Fruit fly (Drosophila melanogaster): ENCODE measurements around the gene CG42570.

CG42570 gene

DNA sequence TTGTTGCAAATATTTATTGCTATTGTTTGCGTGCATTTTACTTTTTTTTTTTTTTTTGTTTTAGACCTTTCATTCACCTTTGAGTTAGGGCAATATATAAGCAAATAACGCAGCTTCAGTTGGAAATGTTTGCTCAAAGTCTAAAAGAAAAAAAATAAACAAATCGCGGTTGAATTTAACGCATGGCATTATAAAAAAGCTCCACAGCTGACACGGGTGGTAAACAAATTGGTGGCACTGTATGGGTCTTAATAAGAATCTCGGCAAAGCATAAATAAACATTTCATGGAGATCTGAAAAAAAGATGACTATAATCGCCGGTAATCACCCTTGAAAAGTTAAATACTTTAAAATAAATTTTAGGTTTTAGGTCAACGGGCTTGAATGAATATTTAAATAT is 23.2 kb upstream of the CG42570 start:
- peak; percentile 2 for TF ChIP-seq noc (tag; optimal IDR thresholded peaks at IDR 0.05)

DNA sequence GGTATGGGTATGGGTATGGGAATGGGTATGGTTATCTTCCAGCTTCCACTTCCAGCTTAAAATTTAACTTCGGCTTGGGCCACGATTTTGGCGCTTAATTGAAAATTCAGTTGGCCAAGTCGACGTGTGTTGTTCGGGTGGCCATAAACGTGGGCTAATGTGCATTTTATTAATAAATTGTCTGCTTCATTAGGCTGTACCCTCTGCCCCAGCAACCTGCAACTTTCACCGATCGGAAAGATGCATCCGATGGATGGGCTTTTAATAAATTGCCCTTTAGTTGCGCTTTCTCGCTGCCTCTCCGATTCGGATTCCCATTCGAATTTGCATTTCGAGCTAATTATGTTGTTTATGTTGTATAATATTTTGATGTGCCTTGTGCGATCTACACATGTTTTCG is 22.4 kb upstream of the CG42570 start:
- TF ChIP-seq noc (tag; optimal IDR thresholded peaks at IDR 0.05): no peak

DNA sequence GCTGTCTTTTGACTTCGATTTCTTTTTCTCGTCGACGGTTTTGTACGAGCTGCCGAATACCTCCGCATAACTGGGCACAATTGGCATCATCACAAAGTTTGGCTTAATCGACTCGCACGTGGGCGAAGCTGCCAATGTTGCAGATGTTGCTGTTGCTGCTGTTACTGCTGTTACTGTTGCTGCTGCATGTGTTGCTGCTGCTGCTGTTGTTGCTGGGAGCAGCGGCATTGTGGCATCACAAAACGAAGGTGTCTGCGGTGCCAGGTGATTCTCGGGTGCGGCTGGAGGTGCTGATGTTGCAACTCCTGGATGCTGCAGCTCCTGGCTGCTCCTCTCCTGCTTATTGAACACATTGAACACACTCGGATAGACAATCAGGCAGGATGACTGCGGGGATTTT is 19.7 kb upstream of the CG42570 start:
- no peak for TF ChIP-seq noc (tag; optimal IDR thresholded peaks at IDR 0.05)

DNA sequence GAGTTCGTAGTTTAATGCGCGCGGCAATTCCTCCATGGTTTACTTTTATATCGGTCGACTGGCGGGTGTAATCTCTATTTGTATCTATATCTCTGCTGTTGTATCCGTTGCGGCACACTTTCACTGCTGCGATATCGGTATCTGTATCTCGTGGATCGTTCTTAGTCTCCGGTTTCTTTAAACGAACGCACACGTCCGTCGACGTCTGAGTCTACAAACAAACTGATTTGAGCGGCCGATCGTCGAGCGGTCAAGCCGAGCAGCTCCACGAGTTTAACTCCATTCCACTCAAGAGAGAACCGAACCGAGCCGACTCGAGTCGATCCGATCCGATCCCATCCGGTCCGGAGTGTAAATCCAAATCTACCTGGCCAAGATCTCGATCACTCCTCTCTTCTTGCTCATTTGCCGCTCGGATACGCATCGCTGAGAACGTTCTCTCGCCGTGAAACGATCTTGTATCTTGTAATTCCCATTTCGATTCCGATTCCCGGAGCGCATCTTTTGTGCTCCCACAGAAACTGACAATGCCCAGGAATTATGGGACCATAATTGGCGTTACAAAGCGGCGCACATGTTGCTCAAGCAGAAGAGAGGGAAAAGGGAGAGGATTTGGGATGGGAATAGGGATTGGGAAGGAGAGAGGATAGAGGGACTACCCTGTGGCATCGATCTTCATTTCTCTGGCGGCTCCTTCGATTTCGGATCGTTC is 17.8 kb upstream of the CG42570 start, which contains the start of gene comm2:
TSS of gene comm2 (minus strand) at position 225 of the 712 bp plus-strand sequence.
- TF ChIP-seq noc (tag; optimal IDR thresholded peaks at IDR 0.05): no peak

DNA sequence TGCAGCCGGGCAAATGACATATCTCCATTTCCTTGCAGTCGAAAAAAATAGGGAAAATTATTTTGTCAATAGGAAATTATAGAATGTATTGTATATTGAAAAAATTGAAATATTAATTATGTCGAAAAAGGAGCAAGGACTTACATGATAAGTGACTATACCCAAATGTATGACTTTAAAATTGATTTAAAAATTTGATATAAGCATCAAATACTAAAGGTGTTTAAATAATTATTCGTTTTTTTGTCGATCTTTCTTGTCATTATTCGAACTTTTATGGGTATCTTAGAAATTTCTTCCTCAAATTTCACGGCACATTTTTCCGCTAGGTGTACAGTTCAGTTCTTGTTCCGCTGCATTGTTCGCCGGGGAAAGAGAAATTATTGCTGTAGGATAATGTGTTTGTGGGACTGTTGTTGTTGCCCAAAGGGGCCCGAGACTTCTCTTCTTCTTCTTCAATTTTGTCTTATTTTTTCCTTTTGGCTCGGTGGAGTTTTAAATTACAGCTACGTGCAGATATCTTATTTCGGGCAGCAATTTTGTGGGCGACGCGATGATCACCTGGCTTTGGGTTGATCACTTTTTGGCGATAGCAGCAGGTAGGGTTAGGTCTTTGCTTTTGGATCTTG is 17.2 kb upstream of the CG42570 start:
- TF ChIP-seq noc (tag; optimal IDR thresholded peaks at IDR 0.05): no peak

DNA sequence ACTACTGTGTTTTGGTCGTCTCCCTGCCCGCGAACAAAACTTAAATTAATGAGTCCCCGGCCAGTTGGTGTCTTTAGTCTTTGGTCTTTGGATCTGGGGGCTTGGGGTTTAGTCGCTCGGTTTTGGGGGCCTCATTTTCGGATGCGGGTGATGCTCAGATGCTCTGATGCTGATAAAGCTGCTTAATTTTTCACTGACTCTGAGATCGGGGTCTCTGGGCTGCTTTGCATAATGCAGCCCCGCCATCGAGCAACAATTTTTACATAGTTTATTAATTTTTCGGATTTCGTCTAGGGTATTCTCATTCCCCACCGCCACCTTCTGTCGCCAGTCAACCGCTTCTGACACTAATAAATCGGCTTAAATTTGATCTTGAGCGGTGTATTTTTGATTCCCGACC is 15.4 kb upstream of the CG42570 start:
- TF ChIP-seq noc (tag; optimal IDR thresholded peaks at IDR 0.05): no peak

DNA sequence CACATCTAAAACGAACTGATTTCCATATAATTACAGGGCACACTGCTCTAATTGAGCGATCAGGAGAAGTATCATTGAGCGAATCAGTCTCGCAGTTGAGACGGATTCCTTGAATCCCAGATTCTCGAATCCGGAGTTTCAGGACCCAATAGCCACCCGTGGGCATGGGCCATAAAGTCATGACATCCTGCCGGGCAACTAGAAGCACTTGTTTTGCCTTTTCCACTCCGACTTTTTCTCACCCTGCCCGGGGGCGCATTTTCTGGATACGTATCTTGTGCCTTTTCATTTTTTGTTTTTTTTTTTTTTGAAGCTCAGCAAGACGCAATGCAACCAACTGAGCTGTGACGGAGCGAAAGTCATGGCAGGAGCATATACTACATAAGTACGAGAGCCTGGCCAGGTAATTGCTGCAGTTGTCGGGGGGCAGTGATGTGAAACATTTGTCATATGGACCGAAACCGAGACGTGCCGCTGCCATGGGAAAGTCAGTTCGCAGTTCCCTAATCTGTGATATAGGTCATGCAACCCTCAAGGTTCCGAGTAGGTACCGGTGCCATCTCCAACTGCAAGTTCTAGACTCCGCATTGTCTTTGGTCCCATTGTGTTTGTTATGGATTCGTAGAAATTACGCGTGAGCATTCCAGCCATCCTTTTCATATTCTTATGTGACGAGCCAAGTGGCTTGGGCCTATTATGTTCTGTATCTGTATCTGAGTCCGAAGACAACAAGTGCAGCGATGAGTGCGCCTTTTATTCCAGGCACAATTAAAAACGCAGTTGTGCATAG is 14.1 kb upstream of the CG42570 start:
- no peak for TF ChIP-seq noc (tag; optimal IDR thresholded peaks at IDR 0.05)

DNA sequence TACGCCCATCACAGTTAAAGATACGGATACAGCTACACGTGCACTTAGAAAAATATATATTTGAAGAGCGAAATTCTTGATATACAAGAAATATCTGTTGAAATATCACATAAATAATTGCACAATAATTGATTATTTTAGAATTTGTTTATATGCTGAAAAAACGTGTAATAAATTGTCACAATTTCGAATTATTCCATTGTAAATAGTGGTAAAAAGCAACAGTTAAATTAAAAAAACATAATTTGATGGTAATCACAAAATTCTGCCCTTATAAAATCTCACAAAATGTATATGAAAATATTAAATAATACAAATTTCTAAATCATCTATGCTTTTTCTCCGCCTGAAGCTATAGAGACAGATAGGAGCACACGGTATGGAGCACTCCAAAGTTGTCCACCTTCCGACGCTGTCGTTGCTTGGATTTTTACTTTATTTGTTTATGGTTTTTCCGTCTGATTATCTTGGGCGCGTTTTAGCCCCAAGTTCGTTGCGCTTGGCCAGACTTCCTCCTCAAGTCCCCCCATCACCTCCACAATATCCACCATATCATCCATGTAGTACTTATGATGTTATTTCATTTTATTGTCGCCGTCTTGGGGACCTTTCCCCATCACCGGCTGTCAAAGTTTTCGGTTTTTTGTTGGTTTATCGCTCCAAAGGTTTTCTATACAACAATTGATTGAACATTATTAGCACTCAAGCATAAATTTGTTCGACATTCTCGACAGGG is 13.2 kb upstream of the CG42570 start:
- TF ChIP-seq noc (tag; optimal IDR thresholded peaks at IDR 0.05): no peak

DNA sequence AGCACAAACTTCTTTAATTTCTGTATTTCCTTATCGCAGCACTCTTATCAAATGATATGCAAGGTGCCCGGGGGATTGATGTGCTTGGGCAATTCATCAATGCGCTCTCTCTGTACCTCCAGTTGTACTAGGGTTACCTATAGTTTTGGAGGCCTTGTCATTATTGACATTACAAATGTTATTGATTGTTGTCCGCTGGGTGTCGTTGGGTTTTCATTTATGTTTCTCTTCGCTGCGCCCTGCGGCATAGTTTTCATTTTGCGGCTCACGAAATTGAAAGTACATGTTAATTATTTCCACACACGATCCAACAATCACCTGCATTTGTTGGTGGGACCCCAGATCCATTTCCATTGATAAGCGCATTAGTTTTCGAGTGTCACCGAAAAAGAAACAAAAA is 11.4 kb upstream of the CG42570 start:
- no peak for TF ChIP-seq noc (tag; optimal IDR thresholded peaks at IDR 0.05)

DNA sequence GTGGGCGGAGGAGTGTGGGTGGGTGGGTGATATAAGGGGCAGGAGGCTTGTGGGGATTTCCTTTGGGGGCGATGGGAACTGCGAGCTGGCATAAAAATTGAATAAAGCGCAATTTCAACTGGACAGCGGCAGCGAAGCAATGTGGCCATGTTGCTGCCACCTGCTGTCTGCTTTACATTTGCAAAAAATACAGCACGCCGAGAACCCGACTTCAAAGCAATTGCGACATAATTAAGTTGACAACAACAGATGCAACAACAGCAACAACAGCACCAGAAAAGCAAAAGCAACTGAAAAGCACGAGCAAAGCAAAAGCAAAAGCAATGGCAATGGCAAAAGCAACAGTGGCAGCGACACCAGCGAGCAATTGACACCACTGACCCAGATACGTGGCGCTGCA is 9.5 kb upstream of the CG42570 start:
- TF ChIP-seq noc (tag; optimal IDR thresholded peaks at IDR 0.05): no peak

DNA sequence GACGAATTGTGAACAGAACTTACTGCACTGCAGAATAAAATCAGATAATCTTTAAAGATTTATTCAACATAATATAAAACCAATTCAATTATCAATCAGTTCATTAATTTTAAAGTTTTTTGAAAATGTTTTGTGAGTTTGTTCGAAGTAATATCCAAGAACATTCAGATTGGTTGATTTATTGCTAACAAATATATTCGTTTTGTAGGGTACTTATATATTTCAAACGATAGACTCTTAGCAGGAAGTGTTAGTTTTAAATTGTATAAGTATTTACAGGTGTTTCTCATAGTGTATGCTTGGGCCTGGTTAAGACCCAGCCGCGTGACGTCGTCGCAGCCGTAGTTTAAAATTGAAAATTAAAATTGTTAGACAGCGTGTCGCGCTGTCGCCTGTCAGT is 9.0 kb upstream of the CG42570 start:
- TF ChIP-seq noc (tag; optimal IDR thresholded peaks at IDR 0.05): no peak

DNA sequence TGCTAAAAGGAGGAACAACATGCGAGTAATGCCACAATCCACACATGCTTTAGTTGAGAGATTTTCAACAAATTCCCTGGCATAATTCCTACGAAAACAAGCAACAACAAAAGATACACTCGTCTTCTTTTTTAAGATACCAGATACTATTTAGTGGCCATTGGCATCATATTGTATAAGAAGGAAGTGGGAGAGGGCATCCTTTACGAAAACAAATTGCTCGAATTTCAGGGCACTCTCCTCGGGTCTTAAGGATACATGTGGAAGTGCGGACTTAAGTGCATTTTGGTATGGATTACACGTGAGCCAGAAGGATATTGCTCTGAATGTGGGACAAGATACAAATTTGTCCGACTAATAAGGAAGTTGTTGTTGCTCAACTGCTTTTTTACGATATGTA is 7.5 kb upstream of the CG42570 start:
- no peak for TF ChIP-seq noc (tag; optimal IDR thresholded peaks at IDR 0.05)

DNA sequence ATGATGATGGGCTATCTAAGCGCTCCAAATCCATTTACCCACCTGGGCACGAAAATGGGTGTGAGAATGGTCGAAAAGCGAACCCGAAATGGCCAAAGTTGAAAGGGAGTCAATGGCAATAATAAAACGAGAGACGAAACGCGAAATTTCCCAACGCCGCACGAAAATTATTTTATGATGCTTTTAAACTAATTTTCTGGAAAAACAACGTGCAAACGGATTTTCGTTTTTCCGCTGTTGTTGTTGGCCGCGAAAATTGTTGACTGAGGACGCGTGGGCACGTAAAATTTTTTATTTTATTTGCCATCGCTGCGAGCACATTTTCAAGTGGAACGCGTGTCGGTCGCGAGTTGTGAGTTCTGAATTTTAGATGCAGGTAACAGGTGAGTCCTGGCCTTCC is 6.5 kb upstream of the CG42570 start:
- no peak for TF ChIP-seq noc (tag; optimal IDR thresholded peaks at IDR 0.05)

DNA sequence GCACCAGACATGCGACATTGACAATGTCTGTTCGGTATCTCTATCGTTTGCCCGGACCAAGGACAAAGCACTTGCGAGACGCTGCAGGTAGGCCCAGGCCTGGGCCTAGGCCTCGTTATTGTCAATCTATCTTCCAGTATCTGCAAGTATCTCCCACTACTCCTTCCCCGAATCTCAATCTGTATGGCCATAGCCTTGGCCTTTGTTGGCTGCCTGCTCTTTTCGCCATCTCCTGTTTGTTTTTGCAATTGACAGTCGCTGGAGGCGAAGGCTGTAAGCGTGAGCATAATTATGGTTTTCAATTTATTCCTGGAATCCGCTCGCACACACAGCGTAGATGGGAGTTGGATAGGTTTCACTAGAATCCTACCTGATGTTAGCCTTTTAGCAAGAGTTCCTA is 5.6 kb upstream of the CG42570 start:
- TF ChIP-seq noc (tag; optimal IDR thresholded peaks at IDR 0.05): no peak

DNA sequence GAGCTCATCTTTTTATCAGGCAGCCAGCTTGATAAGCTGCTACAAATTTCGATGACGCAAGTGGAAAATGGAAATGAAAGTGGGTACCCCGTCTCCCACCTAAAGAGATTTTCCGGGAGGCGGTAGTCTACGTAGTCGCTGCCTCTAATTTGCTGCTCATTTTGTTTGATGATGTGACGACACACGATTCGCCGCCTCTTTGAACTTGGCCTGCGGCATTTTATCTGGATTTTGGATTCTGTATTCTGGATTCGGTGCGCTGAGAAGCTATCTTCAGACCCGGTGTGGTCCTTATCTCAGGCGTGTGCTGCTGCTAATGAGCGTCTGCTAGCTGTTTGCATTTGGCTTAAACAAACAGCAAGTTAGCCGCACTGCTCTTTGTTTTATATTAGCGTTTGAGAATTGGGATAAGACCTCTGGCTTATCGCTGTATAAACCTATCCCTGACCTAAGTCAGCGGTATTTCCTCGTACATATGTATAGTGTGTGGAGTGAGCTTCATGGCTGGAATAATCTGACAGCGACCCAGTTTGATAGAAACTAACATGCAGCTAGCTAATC is 3.6 kb upstream of the CG42570 start:
- TF ChIP-seq noc (tag; optimal IDR thresholded peaks at IDR 0.05): peak; percentile 58

Data from whole organism, larva.